Worm (Caenorhabditis elegans): ENCODE data around the gene atrn-1.
A peak's percentile ranks its signal among the peaks of the same experiment; 100 is the strongest.

Gene atrn-1

ce11 chrX:14739466-14739865 is 28.1 kb downstream of the atrn-1 start:
- TF ChIP-seq fos-1 (tag; optimal IDR thresholded peaks at IDR 0.05) (peak; percentile 42), Y55F3AM.14 (GFP tag; optimal IDR thresholded peaks at IDR 0.05) (no peak)

DNA sequence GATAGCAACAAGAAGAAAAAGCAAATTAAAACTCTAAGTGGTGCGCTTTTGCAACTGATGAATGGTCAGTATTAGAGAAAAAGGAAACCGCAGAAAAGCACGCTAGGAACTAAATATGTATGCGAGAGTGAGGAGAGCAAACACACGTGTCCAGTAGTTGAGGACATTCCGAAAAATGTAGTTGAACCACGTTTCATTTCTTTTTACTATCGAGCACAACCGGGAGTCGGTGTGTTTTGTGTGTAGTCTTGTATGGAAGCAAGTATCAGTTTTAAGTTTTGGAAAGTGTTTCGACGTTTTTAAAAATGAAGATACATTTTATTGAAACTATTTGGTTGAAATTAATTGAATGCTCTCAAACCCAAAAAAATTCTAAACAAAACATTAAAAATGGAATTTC is 28.6 kb downstream of the atrn-1 start, which contains the start of gene C05G5.1:
TSS of gene C05G5.1 (minus strand) at position 101 of the 400 bp plus-strand sequence.
- TF ChIP-seq nhr-21 (tag; optimal IDR thresholded peaks at IDR 0.05) = no peak
- no peak for TF ChIP-seq ztf-1 (GFP tag; conservative IDR thresholded peaks at IDR 0.05)
- TF ChIP-seq mdl-1 (tag; optimal IDR thresholded peaks at IDR 0.05) = peak in 1 of 2 experiments; percentile 31
- peak; percentile 18 for TF ChIP-seq crh-2 (tag; optimal IDR thresholded peaks at IDR 0.05)
- TF ChIP-seq skn-1 (tag; optimal IDR thresholded peaks at IDR 0.05) = no peak
- peak; percentile 9 for TF ChIP-seq nhr-129 (tag; optimal IDR thresholded peaks at IDR 0.05)
- no peak for TF ChIP-seq nhr-25 (tag; optimal IDR thresholded peaks at IDR 0.05)
- TF ChIP-seq fos-1 (tag; optimal IDR thresholded peaks at IDR 0.05) = no peak
- no peak for TF ChIP-seq lin-13 (GFP tag; optimal IDR thresholded peaks at IDR 0.05)
- no peak for TF ChIP-seq ZK546.5 (tag; optimal IDR thresholded peaks at IDR 0.05)

ce11 chrX:14743210-14743609 is 31.8 kb downstream of the atrn-1 start:
- TF ChIP-seq lsy-2 (tag; optimal IDR thresholded peaks at IDR 0.05) (peak in 1 of 2 experiments; percentile 34), ama-1 (optimal IDR thresholded peaks at IDR 0.05) (peak; percentile 21), peb-1 (tag; optimal IDR thresholded peaks at IDR 0.05) (no peak), sem-4 (tag; optimal IDR thresholded peaks at IDR 0.05) (no peak)

DNA sequence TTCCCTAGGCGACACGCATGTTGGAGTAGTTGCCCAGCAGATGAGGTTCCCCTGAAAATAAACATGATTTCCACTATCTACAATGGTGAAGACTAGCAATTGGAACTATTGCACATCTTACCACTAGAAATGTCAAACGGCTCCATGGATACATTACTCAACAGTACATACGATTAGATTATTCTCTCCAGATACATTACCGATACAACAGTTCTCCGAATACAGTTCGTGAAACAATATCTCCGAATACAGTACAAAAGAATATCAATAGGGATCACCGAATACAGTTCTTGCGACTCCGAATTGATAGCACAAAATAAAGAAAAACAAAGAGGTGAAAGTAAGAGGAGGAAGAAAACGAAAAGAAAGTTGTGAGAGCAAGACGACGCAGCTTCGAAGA is 32.4 kb downstream of the atrn-1 start, which contains the start of gene C05G5.7:
TSS of gene C05G5.7 (minus strand) at position 1 of the 400 bp plus-strand sequence.
- TF ChIP-seq sem-4 (tag; optimal IDR thresholded peaks at IDR 0.05) = no peak
- TF ChIP-seq zag-1 (tag; optimal IDR thresholded peaks at IDR 0.05) = no peak
- no peak for TF ChIP-seq Y55F3AM.14 (GFP tag; optimal IDR thresholded peaks at IDR 0.05)
- no peak for TF ChIP-seq snpc-4 (tag; optimal IDR thresholded peaks at IDR 0.05)
- no peak for TF ChIP-seq ztf-1 (GFP tag; conservative IDR thresholded peaks at IDR 0.05)

DNA sequence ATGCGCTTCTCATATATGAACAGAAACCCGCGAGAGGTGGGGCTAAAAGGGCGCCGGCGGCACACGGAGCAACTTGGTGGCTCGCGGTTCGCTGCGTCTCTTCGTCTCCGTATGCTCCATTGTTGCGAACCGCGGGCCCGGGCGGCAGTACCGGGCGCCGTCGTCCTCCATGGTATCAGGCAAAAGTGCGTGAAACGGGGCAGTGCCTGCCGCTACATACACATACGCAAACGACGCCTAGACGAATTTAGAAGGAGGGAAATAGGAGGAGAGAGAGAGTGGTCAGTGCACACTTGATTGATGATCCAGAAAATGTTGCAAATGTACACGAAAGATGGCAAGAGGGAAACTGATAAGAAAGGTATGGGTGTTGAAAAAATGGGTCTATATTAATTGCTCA is 33.1 kb downstream of the atrn-1 start:
- peak; percentile 10 for TF ChIP-seq gmeb-1 (tag; optimal IDR thresholded peaks at IDR 0.05)
- TF ChIP-seq mbf-1 (tag; optimal IDR thresholded peaks at IDR 0.05) = no peak
- no peak for TF ChIP-seq ama-1 (optimal IDR thresholded peaks at IDR 0.05)
- TF ChIP-seq unc-55 (GFP tag; optimal IDR thresholded peaks at IDR 0.05) = no peak
- peak; percentile 51 for TF ChIP-seq fos-1 (tag; optimal IDR thresholded peaks at IDR 0.05)
- TF ChIP-seq sma-9 (GFP tag; optimal IDR thresholded peaks at IDR 0.05) = no peak
- TF ChIP-seq sma-9 (tag; optimal IDR thresholded peaks at IDR 0.05) = no peak
- no peak for TF ChIP-seq skn-1 (tag; optimal IDR thresholded peaks at IDR 0.05)
- TF ChIP-seq snpc-4 (tag; optimal IDR thresholded peaks at IDR 0.05) = peak; percentile 61
- no peak for TF ChIP-seq lin-11 (tag; optimal IDR thresholded peaks at IDR 0.05)
- TF ChIP-seq R02D3.7 (tag; optimal IDR thresholded peaks at IDR 0.05) = no peak
- TF ChIP-seq ZK546.5 (tag; optimal IDR thresholded peaks at IDR 0.05) = no peak
- peak; percentile 11 for TF ChIP-seq nhr-21 (tag; optimal IDR thresholded peaks at IDR 0.05)
- no peak for TF ChIP-seq ztf-11 (tag; optimal IDR thresholded peaks at IDR 0.05)
- no peak for TF ChIP-seq nhr-11 (tag; optimal IDR thresholded peaks at IDR 0.05)
- TF ChIP-seq zag-1 (tag; optimal IDR thresholded peaks at IDR 0.05) = peak; percentile 57
- no peak for TF ChIP-seq nhr-23 (tag; optimal IDR thresholded peaks at IDR 0.05)
- no peak for TF ChIP-seq nhr-25 (tag; optimal IDR thresholded peaks at IDR 0.05)
- no peak for TF ChIP-seq sma-3 (GFP tag; optimal IDR thresholded peaks at IDR 0.05)

ce11 chrX:14745218-14745617 is 33.8 kb downstream of the atrn-1 start:
- TF ChIP-seq ztf-4 (tag; optimal IDR thresholded peaks at IDR 0.05) (no peak), mdl-1 (tag; optimal IDR thresholded peaks at IDR 0.05) (no peak), aly-2 (tag; optimal IDR thresholded peaks at IDR 0.05) (no peak)

DNA sequence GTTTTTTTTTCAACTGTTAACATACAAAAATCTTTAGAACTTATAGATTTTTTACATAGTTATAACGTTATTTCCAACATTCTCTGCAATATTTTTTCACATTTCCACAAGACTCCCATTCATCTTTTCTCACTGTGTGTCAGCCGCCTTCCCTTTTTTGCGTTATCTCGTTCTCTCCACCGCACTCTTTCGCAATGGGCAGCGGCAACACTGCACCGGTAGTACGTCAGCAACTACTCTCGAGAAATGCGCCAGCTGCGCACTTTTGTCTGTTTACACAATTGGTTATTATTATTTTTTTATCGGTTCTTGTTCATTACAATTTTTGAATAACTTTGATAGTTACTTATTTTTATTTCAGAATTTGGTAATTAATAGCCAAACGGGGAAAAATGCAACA is 35.6 kb downstream of the atrn-1 start, which contains the start of gene C05G5.2:
TSS of gene C05G5.2 (plus strand) at position 356 of the 400 bp plus-strand sequence.
- TF ChIP-seq lin-39 (tag; optimal IDR thresholded peaks at IDR 0.05) (no peak), nhr-237 (tag; optimal IDR thresholded peaks at IDR 0.05) (no peak), lin-13 (GFP tag; optimal IDR thresholded peaks at IDR 0.05) (peak; percentile 82), F13H6.1 (tag; optimal IDR thresholded peaks at IDR 0.05) (peak; percentile 89), elt-3 (tag; optimal IDR thresholded peaks at IDR 0.05) (no peak), sem-4 (tag; optimal IDR thresholded peaks at IDR 0.05) (peak; percentile 82), nhr-6 (tag; optimal IDR thresholded peaks at IDR 0.05) (peak; percentile 66), ama-1 (optimal IDR thresholded peaks at IDR 0.05) (no peak), nhr-21 (tag; optimal IDR thresholded peaks at IDR 0.05) (peak; percentile 85), alr-1 (tag; optimal IDR thresholded peaks at IDR 0.05) (no peak), mab-5 (tag; optimal IDR thresholded peaks at IDR 0.05) (peak; percentile 67), peb-1 (tag; optimal IDR thresholded peaks at IDR 0.05) (no peak), nhr-11 (tag; optimal IDR thresholded peaks at IDR 0.05) (no peak), aly-2 (tag; optimal IDR thresholded peaks at IDR 0.05) (no peak), nhr-77 (tag; optimal IDR thresholded peaks at IDR 0.05) (no peak), fos-1 (tag; optimal IDR thresholded peaks at IDR 0.05) (peak; percentile 98), skn-1 (tag; optimal IDR thresholded peaks at IDR 0.05) (peak; percentile 45), sma-9 (GFP tag; optimal IDR thresholded peaks at IDR 0.05) (peak; percentile 93), sma-9 (tag; optimal IDR thresholded peaks at IDR 0.05) (no peak), nhr-129 (tag; optimal IDR thresholded peaks at IDR 0.05) (peak; percentile 90), ZK546.5 (tag; optimal IDR thresholded peaks at IDR 0.05) (no peak), mdl-1 (tag; optimal IDR thresholded peaks at IDR 0.05) (peak in 1 of 2 experiments; percentile 81), nhr-23 (tag; optimal IDR thresholded peaks at IDR 0.05) (no peak), snpc-4 (tag; optimal IDR thresholded peaks at IDR 0.05) (peak; percentile 80), unc-62 (GFP tag; optimal IDR thresholded peaks at IDR 0.05) (no peak), lin-11 (tag; optimal IDR thresholded peaks at IDR 0.05) (peak; percentile 77), sma-3 (GFP tag; optimal IDR thresholded peaks at IDR 0.05) (peak; percentile 89)

All from whole organism, L2 larva.